Fruit fly (Drosophila melanogaster): ENCODE results near the gene CG14961.

DNA sequence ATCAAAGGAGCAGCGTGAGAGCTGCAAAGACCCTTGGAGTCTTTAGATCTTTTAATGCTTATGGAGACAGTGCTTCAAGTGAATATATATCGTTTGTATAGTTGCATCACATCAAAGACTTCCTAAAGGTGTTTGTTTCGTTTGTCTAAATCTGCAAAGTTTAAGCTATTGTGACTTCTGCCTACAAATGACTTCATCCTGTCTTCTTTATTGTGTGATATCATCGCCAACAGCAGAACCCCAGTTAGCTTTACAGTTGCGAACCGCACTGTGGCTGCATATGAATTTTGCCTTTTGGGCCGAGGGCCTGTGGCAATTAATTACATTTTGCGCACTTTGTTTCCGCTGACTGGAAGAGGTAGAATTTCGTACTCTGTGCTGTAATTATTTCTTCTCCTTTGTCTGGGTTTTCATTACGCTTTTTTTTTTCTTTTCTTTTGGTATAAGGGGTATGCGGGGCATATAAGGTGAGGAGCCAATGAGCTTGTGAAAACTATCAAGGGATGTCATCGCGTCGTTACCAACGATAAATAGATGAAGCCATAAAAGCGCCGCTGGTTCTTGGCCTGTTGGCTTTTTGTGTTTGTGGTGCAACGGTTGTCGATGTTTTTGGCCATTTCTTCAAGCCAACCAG, 12.6 kb downstream of the CG14961 start:
- TF ChIP-seq Hnf4 (GFP tag; optimal IDR thresholded peaks at IDR 0.05): peak; percentile 75
- no peak for TF ChIP-seq Abd-B (GFP tag; optimal IDR thresholded peaks at IDR 0.05)
- peak in 1 of 2 experiments; percentile 77 for TF ChIP-seq foxo (GFP tag; optimal IDR thresholded peaks at IDR 0.05)
- TF ChIP-seq dl (GFP tag; optimal IDR thresholded peaks at IDR 0.05; ENCODE audit: insufficient read depth in 1 of 2, partially characterized antibody in 2 of 2): no peak
- TF ChIP-seq ey (GFP tag; optimal IDR thresholded peaks at IDR 0.05): peak; percentile 78
- peak; percentile 63 for TF ChIP-seq OdsH (GFP tag; optimal IDR thresholded peaks at IDR 0.05)
- no peak for TF ChIP-seq lola (GFP tag; optimal IDR thresholded peaks at IDR 0.05)
- TF ChIP-seq pan (optimal IDR thresholded peaks at IDR 0.05): no peak
- no peak for TF ChIP-seq Dfd (GFP tag; optimal IDR thresholded peaks at IDR 0.05)
- no peak for TF ChIP-seq usp (GFP tag; optimal IDR thresholded peaks at IDR 0.05)
- peak; percentile 15 for TF ChIP-seq Mio (GFP tag; optimal IDR thresholded peaks at IDR 0.05)
- TF ChIP-seq br (GFP tag; optimal IDR thresholded peaks at IDR 0.05): peak; percentile 73
- TF ChIP-seq GATAd (GFP tag; optimal IDR thresholded peaks at IDR 0.05): no peak
- TF ChIP-seq h (GFP tag; optimal IDR thresholded peaks at IDR 0.05): peak; percentile 69

Data from whole organism, wandering third instar larva.